Worm (Caenorhabditis elegans): ENCODE data around the gene F09C6.15.

F09C6.15 gene

DNA sequence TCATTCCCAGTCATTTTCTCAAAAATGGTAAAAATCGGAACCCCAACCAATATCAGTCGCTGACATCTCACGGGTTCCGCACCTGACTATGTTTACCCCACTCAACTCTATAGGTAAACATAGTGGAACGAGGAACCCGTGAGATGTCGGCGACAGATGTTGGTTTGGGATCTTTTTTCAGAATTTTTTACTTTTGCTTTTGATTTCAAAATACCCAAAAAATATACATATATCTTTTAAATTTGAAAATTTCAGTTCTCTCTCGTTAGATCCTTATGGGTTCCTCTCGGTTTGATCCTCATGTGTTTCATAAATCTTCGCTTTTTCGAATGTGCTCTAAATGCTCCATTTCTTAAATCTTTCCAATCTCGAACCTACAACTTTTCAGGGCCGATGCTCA lies 19.9 kb upstream of the F09C6.15 start, which contains the start of gene srw-23:
srw-23 (plus strand) TSS at position 301 of the 400 bp plus-strand sequence.
- no peak for TF ChIP-seq tab-1 (GFP tag; IDR thresholded peaks at IDR 0.05)
- TF ChIP-seq cog-1 (tag; optimal IDR thresholded peaks at IDR 0.05), result no peak
- TF ChIP-seq ztf-29 (GFP tag; IDR thresholded peaks at IDR 0.05), result no peak
- no peak for TF ChIP-seq med-1 (GFP tag; optimal IDR thresholded peaks at IDR 0.05; ENCODE audit: insufficient read depth)
- TF ChIP-seq ztf-23 (GFP tag; IDR thresholded peaks at IDR 0.05), result no peak
- TF ChIP-seq klf-2 (GFP tag; conservative IDR thresholded peaks at IDR 0.05), result no peak
- no peak for TF ChIP-seq T22C8.4 (GFP tag; IDR thresholded peaks at IDR 0.05)
- TF ChIP-seq ref-1 (GFP tag; conservative IDR thresholded peaks at IDR 0.05), result no peak
- TF ChIP-seq flt-1 (GFP tag; IDR thresholded peaks at IDR 0.05), result no peak

DNA sequence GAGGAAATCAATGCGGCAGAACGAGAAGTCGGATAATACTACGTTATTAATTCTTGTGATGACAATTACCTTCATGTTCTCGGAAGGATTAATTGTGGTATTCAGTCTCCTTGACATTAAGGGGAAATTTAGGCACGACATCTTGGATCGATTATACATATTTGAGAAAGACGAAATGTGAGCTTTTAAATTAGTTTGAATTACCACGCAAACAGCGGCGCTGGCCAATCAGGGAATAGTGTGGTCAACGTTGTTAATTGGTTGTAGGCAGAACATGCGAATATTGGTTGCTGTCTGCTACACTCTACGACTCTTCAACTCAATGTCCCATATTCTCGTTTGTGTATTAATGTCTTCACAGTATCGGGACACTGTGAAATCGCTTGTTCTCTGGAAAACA lies 18.6 kb upstream of the F09C6.15 start, which contains the start of gene F49A5.10:
F49A5.10 (plus strand) TSS at position 301 of the 400 bp plus-strand sequence.
- no peak for TF ChIP-seq ref-1 (GFP tag; conservative IDR thresholded peaks at IDR 0.05)
- no peak for TF ChIP-seq klf-2 (GFP tag; conservative IDR thresholded peaks at IDR 0.05)
- TF ChIP-seq ztf-23 (GFP tag; IDR thresholded peaks at IDR 0.05), result no peak
- TF ChIP-seq tab-1 (GFP tag; IDR thresholded peaks at IDR 0.05), result no peak
- no peak for TF ChIP-seq flt-1 (GFP tag; IDR thresholded peaks at IDR 0.05)
- no peak for TF ChIP-seq ztf-29 (GFP tag; IDR thresholded peaks at IDR 0.05)
- no peak for TF ChIP-seq T22C8.4 (GFP tag; IDR thresholded peaks at IDR 0.05)
- no peak for TF ChIP-seq cog-1 (tag; optimal IDR thresholded peaks at IDR 0.05)
- TF ChIP-seq med-1 (GFP tag; optimal IDR thresholded peaks at IDR 0.05; ENCODE audit: insufficient read depth), result no peak

DNA sequence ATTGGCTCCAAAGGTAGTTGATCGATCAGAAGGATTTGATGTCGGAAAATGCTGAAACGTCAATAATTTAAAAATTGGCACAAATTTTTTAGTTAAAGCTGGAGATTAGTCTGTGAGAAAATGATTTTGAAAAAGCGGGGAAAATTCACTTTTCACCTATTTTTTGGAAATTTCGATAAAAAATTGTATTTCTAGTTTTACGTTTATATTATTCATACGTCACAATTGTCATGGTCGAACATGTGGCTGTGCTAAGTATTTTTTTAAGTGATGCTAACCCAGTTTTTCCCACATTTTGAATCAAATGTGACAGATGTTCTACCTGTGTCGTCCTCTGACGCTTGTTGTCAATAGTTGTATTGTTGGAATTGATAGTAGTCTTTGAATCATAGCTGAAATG lies 14.0 kb upstream of the F09C6.15 start:
- TF ChIP-seq tab-1 (GFP tag; IDR thresholded peaks at IDR 0.05) (no peak), cog-1 (tag; optimal IDR thresholded peaks at IDR 0.05) (no peak), T22C8.4 (GFP tag; IDR thresholded peaks at IDR 0.05) (no peak), flt-1 (GFP tag; IDR thresholded peaks at IDR 0.05) (no peak), med-1 (GFP tag; optimal IDR thresholded peaks at IDR 0.05; ENCODE audit: insufficient read depth) (no peak), ztf-29 (GFP tag; IDR thresholded peaks at IDR 0.05) (no peak), ztf-23 (GFP tag; IDR thresholded peaks at IDR 0.05) (no peak), klf-2 (GFP tag; conservative IDR thresholded peaks at IDR 0.05) (no peak), ref-1 (GFP tag; conservative IDR thresholded peaks at IDR 0.05) (no peak)

DNA sequence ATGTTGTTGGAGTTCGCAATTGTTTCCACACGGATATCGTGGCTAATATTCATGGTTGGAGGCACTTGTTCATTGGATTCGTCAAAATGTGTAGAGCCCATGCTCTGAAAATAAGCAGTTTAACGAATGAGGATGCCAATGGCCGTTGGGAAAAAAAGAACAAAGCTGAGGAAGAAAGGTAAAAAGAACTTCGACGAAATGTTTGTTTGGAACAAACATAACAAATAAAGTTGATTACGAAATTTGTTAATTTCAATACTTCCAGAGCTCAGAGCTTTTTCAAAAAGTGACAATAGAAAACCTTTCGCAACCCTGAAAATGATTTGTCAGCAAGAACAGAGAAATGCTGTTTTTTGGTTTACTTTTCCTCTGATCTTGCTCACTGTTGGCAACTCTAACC lies 13.5 kb upstream of the F09C6.15 start, which contains the start of gene F09C6.3:
F09C6.3 (minus strand) TSS at position 101 of the 400 bp plus-strand sequence.
- TF ChIP-seq cog-1 (tag; optimal IDR thresholded peaks at IDR 0.05) (no peak), ztf-23 (GFP tag; IDR thresholded peaks at IDR 0.05) (no peak), med-1 (GFP tag; optimal IDR thresholded peaks at IDR 0.05; ENCODE audit: insufficient read depth) (no peak), tab-1 (GFP tag; IDR thresholded peaks at IDR 0.05) (no peak), klf-2 (GFP tag; conservative IDR thresholded peaks at IDR 0.05) (no peak), ref-1 (GFP tag; conservative IDR thresholded peaks at IDR 0.05) (no peak), ztf-29 (GFP tag; IDR thresholded peaks at IDR 0.05) (no peak), flt-1 (GFP tag; IDR thresholded peaks at IDR 0.05) (no peak), T22C8.4 (GFP tag; IDR thresholded peaks at IDR 0.05) (no peak)

DNA sequence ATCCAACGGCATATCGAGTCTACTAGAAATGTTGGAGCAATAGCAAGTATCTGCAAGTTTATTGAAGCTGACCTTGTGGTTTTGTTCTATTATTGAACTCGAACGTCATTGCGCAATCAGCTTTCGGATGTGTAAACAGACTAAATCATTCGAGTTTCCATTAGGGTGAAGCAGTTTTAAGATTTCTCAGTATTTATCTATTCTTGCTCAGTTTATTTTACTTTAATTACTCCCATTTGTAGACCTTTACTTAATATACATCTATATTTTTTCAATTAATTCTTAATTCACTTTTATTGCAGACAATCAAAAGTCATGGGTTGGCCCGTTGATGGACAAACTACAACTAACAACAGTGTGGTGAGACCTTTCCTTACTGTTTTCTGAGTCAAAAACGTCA lies 12.9 kb upstream of the F09C6.15 start, which contains the start of gene F09C6.14:
F09C6.14 (plus strand) TSS at position 301 of the 400 bp plus-strand sequence.
- no peak for TF ChIP-seq T22C8.4 (GFP tag; IDR thresholded peaks at IDR 0.05)
- no peak for TF ChIP-seq klf-2 (GFP tag; conservative IDR thresholded peaks at IDR 0.05)
- no peak for TF ChIP-seq cog-1 (tag; optimal IDR thresholded peaks at IDR 0.05)
- TF ChIP-seq ztf-29 (GFP tag; IDR thresholded peaks at IDR 0.05), result no peak
- no peak for TF ChIP-seq tab-1 (GFP tag; IDR thresholded peaks at IDR 0.05)
- TF ChIP-seq med-1 (GFP tag; optimal IDR thresholded peaks at IDR 0.05; ENCODE audit: insufficient read depth), result no peak
- no peak for TF ChIP-seq ztf-23 (GFP tag; IDR thresholded peaks at IDR 0.05)
- TF ChIP-seq flt-1 (GFP tag; IDR thresholded peaks at IDR 0.05), result no peak
- TF ChIP-seq ref-1 (GFP tag; conservative IDR thresholded peaks at IDR 0.05), result no peak

DNA sequence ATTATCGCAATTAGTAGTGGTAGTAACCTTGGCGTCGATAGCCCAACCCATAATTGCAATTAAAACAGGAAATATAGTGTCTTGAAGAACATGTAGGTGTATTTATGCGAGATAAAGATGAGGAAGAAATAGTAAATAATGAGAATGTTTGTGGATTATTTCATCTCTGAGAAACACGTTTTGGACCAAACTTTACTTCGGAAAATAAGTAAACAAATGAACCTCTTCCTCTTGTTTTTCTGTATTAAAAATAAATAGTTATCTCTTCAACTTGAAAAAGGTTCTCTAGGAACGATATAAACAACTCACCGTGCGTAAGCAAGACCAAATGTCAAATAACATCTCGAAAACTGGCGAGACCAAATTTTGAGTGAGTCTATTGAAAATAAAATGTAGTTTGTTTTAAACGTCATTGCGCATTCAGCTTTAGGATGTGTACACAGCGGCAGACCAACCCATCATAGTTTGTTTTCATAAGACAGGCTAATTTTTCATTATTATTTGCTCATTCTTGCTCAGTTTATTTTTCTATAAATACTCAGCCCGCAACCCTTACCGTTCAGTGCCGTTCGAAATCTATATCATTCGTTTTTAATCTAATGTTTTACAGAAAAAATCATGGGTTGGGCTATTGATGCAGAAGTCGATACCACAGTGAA lies 11.2 kb upstream of the F09C6.15 start, which contains the start of the genes F09C6.11 and F09C6.12:
F09C6.11 (minus strand) TSS at position 51 of the 659 bp plus-strand sequence.
F09C6.12 (plus strand) TSS at position 609 of the 659 bp plus-strand sequence.
- no peak for TF ChIP-seq cog-1 (tag; optimal IDR thresholded peaks at IDR 0.05)
- no peak for TF ChIP-seq T22C8.4 (GFP tag; IDR thresholded peaks at IDR 0.05)
- TF ChIP-seq med-1 (GFP tag; optimal IDR thresholded peaks at IDR 0.05; ENCODE audit: insufficient read depth), result no peak
- no peak for TF ChIP-seq tab-1 (GFP tag; IDR thresholded peaks at IDR 0.05)
- no peak for TF ChIP-seq ztf-23 (GFP tag; IDR thresholded peaks at IDR 0.05)
- no peak for TF ChIP-seq ztf-29 (GFP tag; IDR thresholded peaks at IDR 0.05)
- TF ChIP-seq flt-1 (GFP tag; IDR thresholded peaks at IDR 0.05), result no peak
- TF ChIP-seq klf-2 (GFP tag; conservative IDR thresholded peaks at IDR 0.05), result no peak
- no peak for TF ChIP-seq ref-1 (GFP tag; conservative IDR thresholded peaks at IDR 0.05)

DNA sequence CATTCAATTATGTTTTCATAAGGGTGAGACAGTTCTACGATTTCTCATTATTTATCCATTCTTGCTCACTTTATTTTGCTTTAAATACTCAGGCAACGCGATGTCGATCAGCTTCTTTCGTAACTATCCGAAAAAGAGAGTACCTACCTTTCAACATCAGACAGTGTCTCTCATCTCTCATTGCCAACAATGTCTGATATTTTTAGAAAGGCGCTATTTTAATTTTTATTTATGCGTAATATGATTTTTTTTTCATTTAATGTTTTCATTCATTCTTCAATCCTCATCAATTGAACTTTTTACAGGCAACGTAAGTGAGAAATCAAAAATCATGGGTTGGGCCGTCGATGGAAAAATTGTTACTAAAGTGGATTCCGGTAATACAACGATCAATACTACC lies 8.8 kb upstream of the F09C6.15 start, which contains the start of gene F09C6.13:
F09C6.13 (plus strand) TSS at position 301 of the 400 bp plus-strand sequence.
- no peak for TF ChIP-seq klf-2 (GFP tag; conservative IDR thresholded peaks at IDR 0.05)
- TF ChIP-seq tab-1 (GFP tag; IDR thresholded peaks at IDR 0.05), result no peak

DNA sequence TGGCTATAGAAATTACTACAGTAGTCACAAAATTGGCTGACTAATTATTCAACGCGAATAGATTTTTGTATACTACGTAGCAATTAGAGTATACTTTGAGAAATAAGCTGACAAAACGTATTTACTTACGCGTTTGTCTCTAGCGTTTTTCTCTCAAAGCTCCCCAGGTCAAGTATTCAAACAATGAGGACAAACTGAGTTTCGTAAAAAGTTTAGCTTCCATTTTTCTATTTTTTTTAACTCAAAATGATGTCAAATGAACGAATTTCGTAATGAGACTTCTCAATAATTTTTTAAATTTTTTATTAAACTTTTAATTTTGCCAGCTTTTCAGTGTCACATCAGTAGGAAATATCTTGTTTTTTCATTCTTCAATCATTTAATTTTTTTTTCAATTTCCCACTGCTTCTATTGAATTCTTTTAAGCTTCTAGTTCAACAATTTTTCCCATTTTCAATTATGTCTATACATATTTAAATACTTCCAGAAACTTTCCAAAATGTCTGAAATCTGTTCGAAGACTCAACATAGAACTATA lies 4.7 kb upstream of the F09C6.15 start, which contains the start of the genes ifas-2 and fbxa-44:
ifas-2 (minus strand) TSS at position 101 of the 538 bp plus-strand sequence.
fbxa-44 (plus strand) TSS at position 488 of the 538 bp plus-strand sequence.
- TF ChIP-seq T22C8.4 (GFP tag; IDR thresholded peaks at IDR 0.05) (no peak), tab-1 (GFP tag; IDR thresholded peaks at IDR 0.05) (no peak), ztf-29 (GFP tag; IDR thresholded peaks at IDR 0.05) (no peak), ztf-23 (GFP tag; IDR thresholded peaks at IDR 0.05) (no peak), med-1 (GFP tag; optimal IDR thresholded peaks at IDR 0.05; ENCODE audit: insufficient read depth) (no peak), ref-1 (GFP tag; conservative IDR thresholded peaks at IDR 0.05) (no peak), flt-1 (GFP tag; IDR thresholded peaks at IDR 0.05) (no peak), klf-2 (GFP tag; conservative IDR thresholded peaks at IDR 0.05) (no peak), cog-1 (tag; optimal IDR thresholded peaks at IDR 0.05) (no peak)

DNA sequence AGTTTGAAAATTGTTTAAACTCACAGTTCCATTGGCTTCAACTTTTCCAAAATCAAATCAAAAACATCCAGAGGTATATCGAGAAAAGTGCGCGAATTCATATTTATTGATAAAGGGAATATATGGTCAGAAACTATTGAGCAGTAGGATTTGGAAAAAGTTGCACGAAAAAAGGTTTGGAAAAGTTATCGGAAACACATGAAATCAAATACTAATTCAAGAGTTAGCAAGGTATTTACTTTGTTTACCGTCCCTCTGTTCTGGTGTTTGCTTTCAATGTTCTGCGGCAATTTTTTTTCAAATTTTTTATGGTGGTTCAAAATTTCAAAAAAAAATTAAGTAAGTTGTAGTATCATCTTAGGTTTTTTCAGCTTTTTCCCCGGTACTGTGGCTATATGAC lies 5.8 kb downstream of the F09C6.15 start, which contains the start of gene fbxa-45:
fbxa-45 (minus strand) TSS at position 101 of the 400 bp plus-strand sequence.
- no peak for TF ChIP-seq ztf-23 (GFP tag; IDR thresholded peaks at IDR 0.05)
- TF ChIP-seq T22C8.4 (GFP tag; IDR thresholded peaks at IDR 0.05), result no peak
- no peak for TF ChIP-seq tab-1 (GFP tag; IDR thresholded peaks at IDR 0.05)
- TF ChIP-seq ref-1 (GFP tag; conservative IDR thresholded peaks at IDR 0.05), result no peak
- TF ChIP-seq klf-2 (GFP tag; conservative IDR thresholded peaks at IDR 0.05), result no peak
- TF ChIP-seq ztf-29 (GFP tag; IDR thresholded peaks at IDR 0.05), result no peak
- TF ChIP-seq flt-1 (GFP tag; IDR thresholded peaks at IDR 0.05), result no peak
- TF ChIP-seq cog-1 (tag; optimal IDR thresholded peaks at IDR 0.05), result no peak
- no peak for TF ChIP-seq med-1 (GFP tag; optimal IDR thresholded peaks at IDR 0.05; ENCODE audit: insufficient read depth)

All from whole organism, midembryonic.